Fruit fly (Drosophila melanogaster) whole organism: ENCODE data around the gene CG34124.

Experiments used
- CG8478 ChIP-seq: fragments of >200 bp; optimal IDR thresholded peaks from 2 replicates; lab custom pipeline; 2018; ENCODE audit warnings: inconsistent platforms
- Dll ChIP-seq: fragments of >200 bp; optimal IDR thresholded peaks from 2 replicates; lab custom pipeline; 2017
- EcR ChIP-seq, 2 experiments: fragments of >200 bp; optimal IDR thresholded peaks; 2 replicates each; lab custom pipeline; 2017; ENCODE audit warnings: missing biosample characterization in 2 of 2, missing genetic modification characterization in 2 of 2, missing genetic modification reagents in 2 of 2
- pan ChIP-seq: fragments of >200 bp; optimal IDR thresholded peaks from 2 replicates; lab custom pipeline; 2017
- psq ChIP-seq: fragments of >200 bp; optimal IDR thresholded peaks from 2 replicates; lab custom pipeline; 2017
- usp ChIP-seq: fragments of >200 bp; optimal IDR thresholded peaks from 2 replicates; lab custom pipeline; 2017; ENCODE audit warnings: missing biosample characterization, missing genetic modification characterization, mixed read lengths

dm6 chr2L:4973731-4974415 lies 15.7 kb downstream of the CG34124 start, which contains the start of gene mRpL28:
- TF ChIP-seq usp (GFP tag; lab: Kevin White, UChicago), result no peak
- TF ChIP-seq psq (lab: Kevin White, UChicago), result no peak
- TF ChIP-seq CG8478 (lab: Kevin White, UChicago), result no peak
- no peak for TF ChIP-seq pan (lab: Kevin White, UChicago)
- TF ChIP-seq Dll (lab: Kevin White, UChicago), result no peak
- no peak for TF ChIP-seq EcR (GFP tag; optimal IDR thresholded peaks at IDR 0.05; lab: Kevin White, UChicago)
